Fruit fly (Drosophila melanogaster) whole organism, embryonic: ENCODE measurements around the gene Pka-C1.
A peak's percentile ranks its signal among the peaks of the same experiment; 100 is the strongest.

Source experiments
- ATbp ChIP-seq: fragments of 200-800 bp; sonication (Bioruptor generic); optimal IDR thresholded peaks from 2 replicates; lab custom pipeline; 2017; ENCODE audit warnings: missing biosample characterization, mild to moderate bottlenecking, missing genetic modification characterization, missing genetic modification reagents
- Bdp1 ChIP-seq: fragments of 200-800 bp; sonication (Bioruptor generic); optimal IDR thresholded peaks from 3 replicates; lab custom pipeline; 2016; ENCODE audit warnings: missing biosample characterization, missing genetic modification characterization
- CG10147 ChIP-seq: fragments of 200-800 bp; sonication (Bioruptor generic); optimal IDR thresholded peaks from 2 replicates; lab custom pipeline; 2019; ENCODE audit warnings: missing biosample characterization, mild to moderate bottlenecking, missing genetic modification characterization, moderate library complexity
- CG10654 ChIP-seq: fragments of 200-800 bp; sonication (Bioruptor generic); optimal IDR thresholded peaks from 2 replicates; lab custom pipeline; 2016; ENCODE audit warnings: missing biosample characterization, missing genetic modification characterization
- CG12744 ChIP-seq: fragments of 200-800 bp; sonication (Bioruptor generic); optimal IDR thresholded peaks from 2 replicates; lab custom pipeline; 2016; ENCODE audit warnings: missing biosample characterization, missing genetic modification characterization
- CG17186 ChIP-seq: fragments of 200-800 bp; sonication (Bioruptor generic); optimal IDR thresholded peaks from 3 replicates; lab custom pipeline; 2017; ENCODE audit warnings: missing biosample characterization, missing genetic modification reagents, missing genetic modification characterization
- CG17612 ChIP-seq: fragments of 200-800 bp; sonication (Bioruptor generic); IDR thresholded peaks from 2 replicates; pipeline ENCODE4 v1.3.6; 2022; ENCODE audit warnings: missing biosample characterization, missing genetic modification characterization
- CG17829 ChIP-seq: fragments of 200-800 bp; optimal IDR thresholded peaks from 2 replicates; lab custom pipeline; 2019; ENCODE audit warnings: missing biosample characterization, mild to moderate bottlenecking, missing genetic modification characterization, moderate library complexity
- CG18476 ChIP-seq: fragments of 200-800 bp; sonication (Bioruptor generic); optimal IDR thresholded peaks from 2 replicates; lab custom pipeline; 2016; ENCODE audit warnings: missing biosample characterization, mild to moderate bottlenecking, missing genetic modification characterization
- CG30020 ChIP-seq: fragments of 200-800 bp; optimal IDR thresholded peaks from 2 replicates; lab custom pipeline; 2019; ENCODE audit warnings: missing biosample characterization, mild to moderate bottlenecking, missing genetic modification characterization, moderate library complexity
- CG30403 ChIP-seq: fragments of 200-800 bp; sonication (Bioruptor generic); optimal IDR thresholded peaks from 3 replicates; lab custom pipeline; 2016; ENCODE audit warnings: missing biosample characterization, missing genetic modification characterization
- CG3281 ChIP-seq: fragments of 200-800 bp; sonication (Bioruptor generic); optimal IDR thresholded peaks from 3 replicates; lab custom pipeline; 2017; ENCODE audit warnings: missing biosample characterization, mild to moderate bottlenecking, missing genetic modification characterization
- CG4404 ChIP-seq: fragments of 200-800 bp; sonication (Bioruptor generic); IDR thresholded peaks from 2 replicates; pipeline ENCODE4 v1.3.6; 2022; ENCODE audit warnings: missing biosample characterization, missing genetic modification characterization
- CG7556 ChIP-seq: fragments of 200-800 bp; sonication (Bioruptor generic); optimal IDR thresholded peaks from 2 replicates; lab custom pipeline; 2017; ENCODE audit warnings: missing biosample characterization, mild to moderate bottlenecking, missing genetic modification characterization
- CG8388 ChIP-seq: fragments of 200-800 bp; sonication (Bioruptor generic); optimal IDR thresholded peaks from 2 replicates; lab custom pipeline; 2019; ENCODE audit warnings: missing biosample characterization, mild to moderate bottlenecking, missing genetic modification characterization, moderate library complexity
- E2f2 ChIP-seq: fragments of 200-800 bp; sonication (Bioruptor generic); IDR thresholded peaks from 2 replicates; pipeline ENCODE4 v1.3.6; 2022; ENCODE audit warnings: missing biosample characterization, missing genetic modification characterization
- Ets65A ChIP-seq: fragments of 200-800 bp; sonication (Bioruptor generic); peaks from one replicate; lab custom pipeline; 2016; ENCODE audit warnings: missing biosample characterization, missing genetic modification characterization
- Ets97D ChIP-seq: fragments of 200-800 bp; sonication (Bioruptor generic); optimal IDR thresholded peaks from 3 replicates; lab custom pipeline; 2016; ENCODE audit warnings: missing biosample characterization, missing genetic modification characterization
- Fer1 ChIP-seq: fragments of 200-800 bp; sonication (Bioruptor generic); optimal IDR thresholded peaks from 2 replicates; lab custom pipeline; 2017; ENCODE audit warnings: missing biosample characterization, mild to moderate bottlenecking, missing genetic modification characterization
- HLH54F ChIP-seq: fragments of 200-800 bp; sonication (Bioruptor generic); optimal IDR thresholded peaks from 3 replicates; lab custom pipeline; 2016; ENCODE audit warnings: missing biosample characterization, missing genetic modification characterization
- HmgD ChIP-seq: fragments of 200-800 bp; sonication (Bioruptor generic); optimal IDR thresholded peaks from 3 replicates; lab custom pipeline; 2016; ENCODE audit warnings: missing biosample characterization, missing genetic modification characterization
- Hr51 ChIP-seq, 2 experiments: fragments of 200-800 bp; sonication (Bioruptor generic); optimal IDR thresholded peaks; 2 replicates in 1 of 2; 3 replicates in 1 of 2; lab custom pipeline; 2016 to 2018; ENCODE audit warnings: missing biosample characterization in 2 of 2, missing genetic modification characterization in 2 of 2, mild to moderate bottlenecking in 1 of 2, moderate library complexity in 1 of 2
- MBD-R2 ChIP-seq: fragments of 200-800 bp; sonication (Bioruptor generic); IDR thresholded peaks from 2 replicates; pipeline ENCODE4 v1.3.6; 2022; ENCODE audit warnings: missing biosample characterization, missing genetic modification characterization
- NK7.1 ChIP-seq: fragments of 200-800 bp; sonication (Bioruptor generic); optimal IDR thresholded peaks from 3 replicates; lab custom pipeline; 2016; ENCODE audit warnings: missing biosample characterization, missing genetic modification characterization
- Nf-YA ChIP-seq: fragments of 200-800 bp; sonication (Bioruptor generic); IDR thresholded peaks from 2 replicates; pipeline ENCODE4 v1.3.6; 2022; ENCODE audit warnings: missing biosample characterization, missing genetic modification characterization
- Nf-YB ChIP-seq: fragments of 200-800 bp; sonication (Bioruptor generic); optimal IDR thresholded peaks from 3 replicates; lab custom pipeline; 2019; ENCODE audit warnings: missing biosample characterization, mild to moderate bottlenecking, missing genetic modification characterization, moderate library complexity
- YL-1 ChIP-seq: fragments of 200-800 bp; sonication (Bioruptor generic); optimal IDR thresholded peaks from 3 replicates; lab custom pipeline; 2017; ENCODE audit warnings: missing biosample characterization, mild to moderate bottlenecking, missing genetic modification characterization
- cato ChIP-seq: fragments of 200-800 bp; sonication (Bioruptor generic); optimal IDR thresholded peaks from 2 replicates; lab custom pipeline; 2016; ENCODE audit warnings: missing biosample characterization, missing genetic modification characterization, borderline replicate concordance
- chif ChIP-seq, 2 experiments: fragments of 200-800 bp; sonication (Bioruptor generic); optimal IDR thresholded peaks; 3 replicates each; lab custom pipeline; 2016; ENCODE audit warnings: missing biosample characterization in 2 of 2, missing genetic modification characterization in 2 of 2
- fd3F ChIP-seq: fragments of 200-800 bp; sonication (Bioruptor generic); optimal IDR thresholded peaks from 2 replicates; lab custom pipeline; 2018; ENCODE audit warnings: missing biosample characterization, mild to moderate bottlenecking, missing genetic modification characterization, moderate library complexity
- ken ChIP-seq: fragments of 200-800 bp; sonication (Bioruptor generic); IDR thresholded peaks from 3 replicates; pipeline ENCODE4 v1.3.6; 2022; ENCODE audit warnings: missing biosample characterization, missing genetic modification characterization
- kni ChIP-seq: fragments of 200-800 bp; sonication (Bioruptor generic); optimal IDR thresholded peaks from 3 replicates; lab custom pipeline; 2017; ENCODE audit warnings: mild to moderate bottlenecking, missing biosample characterization, missing genetic modification reagents, missing genetic modification characterization
- lilli ChIP-seq: fragments of 200-800 bp; sonication (Bioruptor generic); optimal IDR thresholded peaks from 3 replicates; lab custom pipeline; 2016; ENCODE audit warnings: missing biosample characterization, missing genetic modification characterization
- lmd ChIP-seq: fragments of 200-800 bp; sonication (Bioruptor generic); IDR thresholded peaks from 2 replicates; pipeline ENCODE4 v1.3.6; 2022; ENCODE audit warnings: missing biosample characterization, missing genetic modification characterization
- maf-S ChIP-seq: fragments of 200-800 bp; sonication (Bioruptor generic); optimal IDR thresholded peaks from 2 replicates; lab custom pipeline; 2016; ENCODE audit warnings: missing biosample characterization, missing genetic modification characterization
- peb ChIP-seq: fragments of 200-800 bp; sonication (Bioruptor generic); IDR thresholded peaks from 2 replicates; pipeline ENCODE4 v1.3.6; 2022; ENCODE audit warnings: missing biosample characterization, missing genetic modification characterization
- psq ChIP-seq: fragments of 200-800 bp; sonication (Bioruptor generic); optimal IDR thresholded peaks from 2 replicates; lab custom pipeline; 2017; ENCODE audit warnings: missing biosample characterization, missing genetic modification characterization
- ranshi ChIP-seq: fragments of 200-800 bp; sonication (Bioruptor generic); IDR thresholded peaks from 2 replicates; pipeline ENCODE4 v1.3.6; 2022; ENCODE audit warnings: missing biosample characterization, missing genetic modification characterization
- salm ChIP-seq: fragments of 200-800 bp; sonication (Bioruptor generic); optimal IDR thresholded peaks from 2 replicates; lab custom pipeline; 2018; ENCODE audit warnings: missing biosample characterization, mild to moderate bottlenecking, missing genetic modification characterization
- sc ChIP-seq, 3 experiments: fragments of >200 bp in 2 of 3; fragments of 200-800 bp in 1 of 3; sonication (Bioruptor generic) in 1 of 3; optimal IDR thresholded peaks; 2 replicates in 2 of 3; 3 replicates in 1 of 3; lab custom pipeline; 2017; ENCODE audit warnings: mild to moderate bottlenecking in 1 of 3, missing biosample characterization in 1 of 3, missing genetic modification characterization in 1 of 3, missing genetic modification reagents in 1 of 3
- seq ChIP-seq: fragments of 200-800 bp; sonication (Bioruptor generic); IDR thresholded peaks from 2 replicates; pipeline ENCODE4 v1.3.6; 2022; ENCODE audit warnings: missing biosample characterization, missing genetic modification characterization
- sisA ChIP-seq: fragments of 200-800 bp; sonication (Bioruptor generic); IDR thresholded peaks from 2 replicates; pipeline ENCODE4 v1.3.6; 2022; ENCODE audit warnings: missing biosample characterization, missing genetic modification characterization
- tin ChIP-seq: fragments of 200-800 bp; sonication (Bioruptor generic); optimal IDR thresholded peaks from 3 replicates; lab custom pipeline; 2016; ENCODE audit warnings: missing biosample characterization, missing genetic modification characterization
- unpg ChIP-seq: fragments of 200-800 bp; sonication (Bioruptor generic); optimal IDR thresholded peaks from 3 replicates; lab custom pipeline; 2018; ENCODE audit warnings: missing biosample characterization, mild to moderate bottlenecking, missing genetic modification characterization, moderate library complexity

The Pka-C1 gene

dm6 chr2L:9660516-9660920 is 38.6 kb downstream of the Pka-C1 start (continued):
- TF ChIP-seq Nf-YB (peak; percentile 41), YL-1 (GFP tag; lab: Kevin White, UChicago) (peak; percentile 12), Ets97D (GFP tag; lab: Kevin White, UChicago) (peak; percentile 37), CG10147 (GFP tag; lab: Kevin White, UChicago) (peak; percentile 88), chif (GFP tag; optimal IDR thresholded peaks at IDR 0.05; lab: Kevin White, UChicago) (peak in 1 of 2 experiments; percentile 11), CG30020 (no peak), kni (GFP tag; lab: Kevin White, UChicago) (no peak), seq (peak; percentile 72), CG3281 (GFP tag; lab: Kevin White, UChicago) (peak; percentile 88), CG8388 (peak; percentile 32), sisA (GFP tag; lab: Robert Waterston, UW) (peak; percentile 68), salm (tag; lab: Kevin White, UChicago) (peak; percentile 32), Bdp1 (GFP tag; lab: Kevin White, UChicago) (peak; percentile 57), tin (GFP tag; lab: Kevin White, UChicago) (peak; percentile 22), maf-S (peak; percentile 26), CG4404 (GFP tag; lab: Robert Waterston, UW) (peak; percentile 41), CG17186 (GFP tag; lab: Kevin White, UChicago) (no peak), HmgD (GFP tag; lab: Kevin White, UChicago) (no peak), CG17612 (GFP tag; lab: Robert Waterston, UW) (no peak), cato (GFP tag; lab: Kevin White, UChicago) (no peak), MBD-R2 (GFP tag; lab: Robert Waterston, UW) (peak; percentile 43), CG12744 (peak; percentile 48), lmd (GFP tag; lab: Robert Waterston, UW) (peak; percentile 76), CG30403 (GFP tag; lab: Kevin White, UChicago) (peak; percentile 68), psq (GFP tag; lab: Kevin White, UChicago) (no peak), fd3F (GFP tag; lab: Kevin White, UChicago) (peak; percentile 68), CG10654 (GFP tag; lab: Kevin White, UChicago) (peak; percentile 32), peb (GFP tag; lab: Robert Waterston, UW) (0 out of 2 replicates have a peak, but pooled peaks have one; percentile 26), E2f2 (GFP tag; lab: Robert Waterston, UW) (peak; percentile 45; the same call in 1 of the 2 replicates), sc (optimal IDR thresholded peaks at IDR 0.05; lab: Kevin White, UChicago) (no peak), sc (GFP tag; optimal IDR thresholded peaks at IDR 0.05; lab: Kevin White, UChicago) (no peak), unpg (GFP tag; lab: Kevin White, UChicago) (peak; percentile 70), lilli (peak; percentile 78), HLH54F (peak; percentile 74), ken (GFP tag; lab: Robert Waterston, UW) (0 out of 3 replicates have a peak, but pooled peaks have one; percentile 33), NK7.1 (peak; percentile 16), CG7556 (GFP tag; lab: Kevin White, UChicago) (peak; percentile 92), Nf-YA (GFP tag; lab: Robert Waterston, UW) (0 out of 2 replicates have a peak, but pooled peaks have one; percentile 43), CG18476 (peak; percentile 73), CG17829 (peak; percentile 40), Ets65A (GFP tag; lab: Kevin White, UChicago) (peak; percentile 85), Hr51 (GFP tag; optimal IDR thresholded peaks at IDR 0.05; lab: Kevin White, UChicago) (peak; percentile 46 to 89), ranshi (GFP tag; lab: Robert Waterston, UW) (peak; percentile 73), Fer1 (GFP tag; lab: Kevin White, UChicago) (peak; percentile 94), ATbp (GFP tag; lab: Kevin White, UChicago) (peak; percentile 64)
